Fruit fly (Drosophila melanogaster): ENCODE data around the gene CG15387.

Gene CG15387

dm6 chr2L:2181971-2182643, 44.0 kb downstream of the CG15387 start (continued):
- no peak for TF ChIP-seq bcd (GFP tag; optimal IDR thresholded peaks at IDR 0.05)
- peak; percentile 34; the same call in 1 of the 2 replicates for TF ChIP-seq inv (GFP tag; IDR thresholded peaks at IDR 0.05; ENCODE audit: partially characterized antibody)
- 0 out of 2 replicates have a peak, but pooled peaks have one; percentile 15 for TF ChIP-seq ato (GFP tag; IDR thresholded peaks at IDR 0.05; ENCODE audit: partially characterized antibody)
- TF ChIP-seq nerfin-2 (GFP tag; IDR thresholded peaks at IDR 0.05; ENCODE audit: partially characterized antibody): peak; percentile 65
- no peak for TF ChIP-seq Stat92E (GFP tag; optimal IDR thresholded peaks at IDR 0.05)
- no peak for TF ChIP-seq danr (GFP tag; IDR thresholded peaks at IDR 0.05)
- peak; percentile 38 for TF ChIP-seq CG1603 (tag; optimal IDR thresholded peaks at IDR 0.05)
- TF ChIP-seq ara (GFP tag; IDR thresholded peaks at IDR 0.05): peak; percentile 20; the same call in 1 of the 2 replicates
- TF ChIP-seq Hr39 (optimal IDR thresholded peaks at IDR 0.05): no peak
- no peak for TF ChIP-seq sob (GFP tag; IDR thresholded peaks at IDR 0.05)
- no peak for TF ChIP-seq CG42726 (GFP tag; IDR thresholded peaks at IDR 0.05; ENCODE audit: partially characterized antibody)
- TF ChIP-seq CG17829 (tag; optimal IDR thresholded peaks at IDR 0.05): no peak
- TF ChIP-seq amos (GFP tag; IDR thresholded peaks at IDR 0.05; ENCODE audit: partially characterized antibody): peak; percentile 21; the same call in 1 of the 2 replicates
- TF ChIP-seq lov (optimal IDR thresholded peaks at IDR 0.05): no peak
- TF ChIP-seq lov (GFP tag; IDR thresholded peaks at IDR 0.05): peak; percentile 27; the same call in 1 of the 3 replicates
- TF ChIP-seq rib (GFP tag; IDR thresholded peaks at IDR 0.05): 0 out of 2 replicates have a peak, but pooled peaks have one; percentile 28
- peak; percentile 63 for TF ChIP-seq CG16813 (GFP tag; IDR thresholded peaks at IDR 0.05; ENCODE audit: partially characterized antibody)
- peak; percentile 73 for TF ChIP-seq CG6791 (GFP tag; IDR thresholded peaks at IDR 0.05; ENCODE audit: partially characterized antibody)
- peak; percentile 7 for TF ChIP-seq Med (GFP tag)
- TF ChIP-seq Sin3A (optimal IDR thresholded peaks at IDR 0.05): no peak
- peak; percentile 75 for TF ChIP-seq cg (GFP tag; optimal IDR thresholded peaks at IDR 0.05)
- peak; percentile 22 for TF ChIP-seq hth (optimal IDR thresholded peaks at IDR 0.05)
- no peak for TF ChIP-seq CG13775 (GFP tag; optimal IDR thresholded peaks at IDR 0.05)
- peak; percentile 66 for TF ChIP-seq CG8478 (optimal IDR thresholded peaks at IDR 0.05)
- peak in 1 of 2 experiments; percentile 9 for TF ChIP-seq dpn (GFP tag; optimal IDR thresholded peaks at IDR 0.05)
- no peak for TF ChIP-seq pb (GFP tag; optimal IDR thresholded peaks at IDR 0.05)
- no peak for TF ChIP-seq CG9817 (tag; optimal IDR thresholded peaks at IDR 0.05)
- TF ChIP-seq zf30C (GFP tag; optimal IDR thresholded peaks at IDR 0.05): peak; percentile 99
- no peak for TF ChIP-seq CG16863 (GFP tag; optimal IDR thresholded peaks at IDR 0.05)
- no peak for TF ChIP-seq ap (GFP tag; IDR thresholded peaks at IDR 0.05)
- no peak for TF ChIP-seq MBD-R2 (GFP tag; IDR thresholded peaks at IDR 0.05)
- peak; percentile 52 for TF ChIP-seq CG15696 (tag; optimal IDR thresholded peaks at IDR 0.05)
- no peak for TF ChIP-seq ems (GFP tag; optimal IDR thresholded peaks at IDR 0.05)
- no peak for TF ChIP-seq scrt (GFP tag; optimal IDR thresholded peaks at IDR 0.05)
- no peak for TF ChIP-seq Jarid2 (GFP tag; optimal IDR thresholded peaks at IDR 0.05)
- TF ChIP-seq kni (GFP tag; optimal IDR thresholded peaks at IDR 0.05): peak; percentile 55
- TF ChIP-seq sna (GFP tag; IDR thresholded peaks at IDR 0.05; ENCODE audit: partially characterized antibody): peak; percentile 33; the same call in 1 of the 2 replicates
- TF ChIP-seq exex (tag; optimal IDR thresholded peaks at IDR 0.05): no peak
- no peak for TF ChIP-seq CG12155 (GFP tag; optimal IDR thresholded peaks at IDR 0.05)
- peak; percentile 67 for TF ChIP-seq row (GFP tag; IDR thresholded peaks at IDR 0.05)
- TF ChIP-seq D19B (GFP tag; optimal IDR thresholded peaks at IDR 0.05): peak; percentile 66
- no peak for TF ChIP-seq CG12744 (GFP tag; optimal IDR thresholded peaks at IDR 0.05)
- TF ChIP-seq run (tag; optimal IDR thresholded peaks at IDR 0.05): no peak
- TF ChIP-seq ro (GFP tag; IDR thresholded peaks at IDR 0.05): no peak
- no peak for TF ChIP-seq jing (GFP tag; optimal IDR thresholded peaks at IDR 0.05)
- TF ChIP-seq PHDP (tag; optimal IDR thresholded peaks at IDR 0.05): no peak
- TF ChIP-seq CG14710 (tag; optimal IDR thresholded peaks at IDR 0.05): no peak
- TF ChIP-seq CG8765 (GFP tag; IDR thresholded peaks at IDR 0.05): peak; percentile 16; the same call in 1 of the 2 replicates
- no peak for TF ChIP-seq B-H1 (GFP tag; IDR thresholded peaks at IDR 0.05)
- no peak for TF ChIP-seq Nf-YA (GFP tag; IDR thresholded peaks at IDR 0.05)

Measured in whole organism, embryonic.